Fruit fly (Drosophila melanogaster) whole organism, embryonic: Measurements from ENCODE around the gene Lim1.

Experiments
- B-H1 ChIP-seq: fragments of 200-800 bp; sonication (Bioruptor generic); IDR thresholded peaks from 3 replicates; pipeline ENCODE4 v1.3.6; 2022; ENCODE audit warnings: missing biosample characterization, missing genetic modification characterization
- Bgb ChIP-seq: fragments of 200-800 bp; sonication (Bioruptor generic); IDR thresholded peaks from 2 replicates; pipeline ENCODE4 v1.3.6; 2022; ENCODE audit warnings: missing biosample characterization, missing genetic modification characterization; ENCODE audit not compliant: partially characterized antibody
- CG10209 ChIP-seq: fragments of 200-800 bp; sonication (Bioruptor generic); optimal IDR thresholded peaks from 3 replicates; lab custom pipeline; 2017; ENCODE audit warnings: missing biosample characterization, mild to moderate bottlenecking, missing genetic modification characterization, missing genetic modification reagents
- CG10959 ChIP-seq: fragments of 200-800 bp; sonication (Bioruptor generic); IDR thresholded peaks from 2 replicates; pipeline ENCODE4 v1.3.6; 2022; ENCODE audit warnings: missing biosample characterization, missing genetic modification characterization
- CG11093 ChIP-seq: fragments of 200-800 bp; sonication (Bioruptor generic); IDR thresholded peaks from 3 replicates; pipeline ENCODE4 v1.3.6; 2022; ENCODE audit warnings: missing biosample characterization, missing genetic modification characterization
- CG11695 ChIP-seq: fragments of 200-800 bp; sonication (Bioruptor generic); IDR thresholded peaks from 3 replicates; pipeline ENCODE4 v1.3.6; 2022; ENCODE audit warnings: missing biosample characterization, missing genetic modification characterization
- CG12104 ChIP-seq: fragments of 200-800 bp; sonication (Bioruptor generic); optimal IDR thresholded peaks from 3 replicates; lab custom pipeline; 2016; ENCODE audit warnings: missing biosample characterization, missing genetic modification characterization
- CG13123 ChIP-seq: fragments of 200-800 bp; sonication (Bioruptor generic); optimal IDR thresholded peaks from 2 replicates; lab custom pipeline; 2016; ENCODE audit warnings: missing biosample characterization, missing genetic modification characterization
- CG15269 ChIP-seq: fragments of 200-800 bp; sonication (Bioruptor generic); optimal IDR thresholded peaks from 2 replicates; lab custom pipeline; 2018; ENCODE audit warnings: missing biosample characterization, mild to moderate bottlenecking, missing genetic modification characterization, moderate library complexity
- CG15479 ChIP-seq: fragments of 200-800 bp; sonication (Bioruptor generic); optimal IDR thresholded peaks from 3 replicates; lab custom pipeline; 2019; ENCODE audit warnings: missing biosample characterization, mild to moderate bottlenecking, missing genetic modification characterization, moderate library complexity
- CG15514 ChIP-seq: fragments of 200-800 bp; sonication (Bioruptor generic); optimal IDR thresholded peaks from 3 replicates; lab custom pipeline; 2017; ENCODE audit warnings: missing biosample characterization, missing genetic modification characterization, mild to moderate bottlenecking, moderate library complexity, missing genetic modification reagents
- CG16779 ChIP-seq: fragments of 200-800 bp; sonication (Bioruptor generic); IDR thresholded peaks from 2 replicates; pipeline ENCODE4 v1.3.6; 2022; ENCODE audit warnings: missing biosample characterization, missing genetic modification characterization
- CG17568 ChIP-seq: fragments of 200-800 bp; sonication (Bioruptor generic); optimal IDR thresholded peaks from 2 replicates; lab custom pipeline; 2018; ENCODE audit warnings: missing biosample characterization, mild to moderate bottlenecking, missing genetic modification characterization, moderate library complexity
- CG18476 ChIP-seq: fragments of 200-800 bp; sonication (Bioruptor generic); optimal IDR thresholded peaks from 2 replicates; lab custom pipeline; 2016; ENCODE audit warnings: missing biosample characterization, mild to moderate bottlenecking, missing genetic modification characterization
- CG2875 ChIP-seq: fragments of 200-800 bp; sonication (Bioruptor generic); optimal IDR thresholded peaks from 2 replicates; lab custom pipeline; 2017; ENCODE audit warnings: missing biosample characterization, mild to moderate bottlenecking, missing genetic modification characterization, missing genetic modification reagents
- CG30431 ChIP-seq: fragments of 200-800 bp; sonication (Bioruptor generic); optimal IDR thresholded peaks from 2 replicates; lab custom pipeline; 2017; ENCODE audit warnings: missing biosample characterization, missing genetic modification characterization
- CG32772 ChIP-seq: fragments of 200-800 bp; sonication (Bioruptor generic); IDR thresholded peaks from 2 replicates; pipeline ENCODE4 v1.3.6; 2022; ENCODE audit warnings: missing biosample characterization, missing genetic modification characterization
- CG4360 ChIP-seq: fragments of 200-800 bp; sonication (Bioruptor generic); IDR thresholded peaks from 2 replicates; pipeline ENCODE4 v1.3.6; 2022; ENCODE audit warnings: missing biosample characterization, missing genetic modification characterization
- CG4707 ChIP-seq: fragments of 200-800 bp; sonication (Bioruptor generic); optimal IDR thresholded peaks from 2 replicates; lab custom pipeline; 2018; ENCODE audit warnings: missing biosample characterization, mild to moderate bottlenecking, missing genetic modification characterization, moderate library complexity
- CG6654 ChIP-seq: fragments of 200-800 bp; sonication (Bioruptor generic); optimal IDR thresholded peaks from 2 replicates; lab custom pipeline; 2017; ENCODE audit warnings: missing biosample characterization, mild to moderate bottlenecking, missing genetic modification characterization
- CoRest ChIP-seq: fragments of 200-800 bp; sonication (Bioruptor generic); optimal IDR thresholded peaks from 3 replicates; lab custom pipeline; 2018; ENCODE audit warnings: missing biosample characterization, mild to moderate bottlenecking, missing genetic modification characterization, moderate library complexity
- Dbx ChIP-seq: fragments of 200-800 bp; sonication (Bioruptor generic); IDR thresholded peaks from 3 replicates; pipeline ENCODE4 v1.3.6; 2022; ENCODE audit warnings: missing biosample characterization, missing genetic modification characterization
- Doc3 ChIP-seq: fragments of 200-800 bp; sonication (Bioruptor generic); IDR thresholded peaks from 3 replicates; pipeline ENCODE4 v1.3.6; 2022; ENCODE audit warnings: missing biosample characterization, missing genetic modification characterization; ENCODE audit not compliant: partially characterized antibody
- ERR ChIP-seq: fragments of 200-800 bp; sonication (Bioruptor generic); optimal IDR thresholded peaks from 2 replicates; lab custom pipeline; 2016; ENCODE audit warnings: missing biosample characterization, missing genetic modification characterization
- Mrtf ChIP-seq: fragments of 200-800 bp; sonication (Bioruptor generic); IDR thresholded peaks from 3 replicates; pipeline ENCODE4 v1.3.6; 2022; ENCODE audit warnings: missing biosample characterization, missing genetic modification characterization
- Nf-YC ChIP-seq: fragments of 200-800 bp; optimal IDR thresholded peaks from 3 replicates; lab custom pipeline; 2019; ENCODE audit warnings: missing biosample characterization, mild to moderate bottlenecking, missing genetic modification characterization, moderate library complexity
- Trl ChIP-seq, 3 experiments: fragments of >200 bp in 2 of 3; fragments of 200-800 bp in 1 of 3; sonication (Bioruptor generic) in 1 of 3; optimal IDR thresholded peaks; 2 replicates in 1 of 3; 3 replicates in 2 of 3; lab custom pipeline; 2016 to 2017; ENCODE audit warnings: missing biosample characterization in 1 of 3, missing genetic modification characterization in 1 of 3
- bbx ChIP-seq: fragments of 200-800 bp; sonication (Bioruptor generic); IDR thresholded peaks from 2 replicates; pipeline ENCODE4 v1.3.6; 2022; ENCODE audit warnings: missing biosample characterization, missing genetic modification characterization; ENCODE audit not compliant: partially characterized antibody
- bsh ChIP-seq, 2 experiments: fragments of 200-800 bp; sonication (Bioruptor generic); optimal IDR thresholded peaks; 2 replicates each; lab custom pipeline; 2017 to 2018; ENCODE audit warnings: mild to moderate bottlenecking in 2 of 2, missing biosample characterization in 2 of 2, missing genetic modification characterization in 2 of 2, moderate library complexity in 1 of 2
- chm ChIP-seq: fragments of 200-800 bp; sonication (Bioruptor generic); IDR thresholded peaks from 2 replicates; pipeline ENCODE4 v1.3.6; 2022; ENCODE audit warnings: missing biosample characterization, missing genetic modification characterization
- crol ChIP-seq: fragments of 200-800 bp; sonication (Bioruptor generic); IDR thresholded peaks from 2 replicates; pipeline ENCODE4 v1.3.6; 2022; ENCODE audit warnings: missing biosample characterization, missing genetic modification characterization
- dmrt99B ChIP-seq: fragments of 200-800 bp; sonication (Bioruptor generic); optimal IDR thresholded peaks from 2 replicates; lab custom pipeline; 2018; ENCODE audit warnings: missing biosample characterization, mild to moderate bottlenecking, missing genetic modification characterization, moderate library complexity
- gcm2 ChIP-seq: fragments of 200-800 bp; sonication (Bioruptor generic); optimal IDR thresholded peaks from 2 replicates; lab custom pipeline; 2016; ENCODE audit warnings: missing biosample characterization, missing genetic modification characterization
- insv ChIP-seq, 2 experiments: fragments of 200-800 bp; sonication (Bioruptor generic); optimal IDR thresholded peaks; 3 replicates each; lab custom pipeline; 2016 to 2018; ENCODE audit warnings: missing biosample characterization in 2 of 2, missing genetic modification characterization in 2 of 2
- jing ChIP-seq: fragments of 200-800 bp; sonication (Bioruptor generic); optimal IDR thresholded peaks from 2 replicates; lab custom pipeline; 2018; ENCODE audit warnings: missing biosample characterization, mild to moderate bottlenecking, missing genetic modification characterization
- run ChIP-seq: fragments of 200-800 bp; sonication (Bioruptor generic); optimal IDR thresholded peaks from 3 replicates; lab custom pipeline; 2018; ENCODE audit warnings: missing biosample characterization, mild to moderate bottlenecking, missing genetic modification characterization
- sens ChIP-seq: fragments of 200-800 bp; sonication (Bioruptor generic); peaks from one replicate; lab custom pipeline; 2016; ENCODE audit warnings: missing biosample characterization, missing genetic modification characterization
- sima ChIP-seq: fragments of 200-800 bp; sonication (Bioruptor generic); optimal IDR thresholded peaks from 2 replicates; lab custom pipeline; 2016; ENCODE audit warnings: missing biosample characterization, missing genetic modification characterization
- slbo ChIP-seq: fragments of 200-800 bp; sonication (Bioruptor generic); IDR thresholded peaks from 2 replicates; pipeline ENCODE4 v1.3.6; 2022; ENCODE audit warnings: missing biosample characterization, missing genetic modification characterization
- slp2 ChIP-seq: fragments of 200-800 bp; sonication (Bioruptor generic); optimal IDR thresholded peaks from 2 replicates; lab custom pipeline; 2016; ENCODE audit warnings: missing biosample characterization, missing genetic modification characterization
- tgo ChIP-seq: fragments of 200-800 bp; sonication (Bioruptor generic); IDR thresholded peaks from 3 replicates; pipeline ENCODE4 v1.3.6; 2022; ENCODE audit warnings: missing biosample characterization, missing genetic modification characterization
- tna ChIP-seq: fragments of 200-800 bp; sonication (Bioruptor generic); IDR thresholded peaks from 2 replicates; pipeline ENCODE4 v1.3.6; 2022; ENCODE audit warnings: missing biosample characterization, missing genetic modification characterization; ENCODE audit not compliant: partially characterized antibody
- trem ChIP-seq: fragments of 200-800 bp; optimal IDR thresholded peaks from 3 replicates; lab custom pipeline; 2019; ENCODE audit warnings: missing biosample characterization, mild to moderate bottlenecking, missing genetic modification characterization, moderate library complexity

The Lim1 gene

DNA sequence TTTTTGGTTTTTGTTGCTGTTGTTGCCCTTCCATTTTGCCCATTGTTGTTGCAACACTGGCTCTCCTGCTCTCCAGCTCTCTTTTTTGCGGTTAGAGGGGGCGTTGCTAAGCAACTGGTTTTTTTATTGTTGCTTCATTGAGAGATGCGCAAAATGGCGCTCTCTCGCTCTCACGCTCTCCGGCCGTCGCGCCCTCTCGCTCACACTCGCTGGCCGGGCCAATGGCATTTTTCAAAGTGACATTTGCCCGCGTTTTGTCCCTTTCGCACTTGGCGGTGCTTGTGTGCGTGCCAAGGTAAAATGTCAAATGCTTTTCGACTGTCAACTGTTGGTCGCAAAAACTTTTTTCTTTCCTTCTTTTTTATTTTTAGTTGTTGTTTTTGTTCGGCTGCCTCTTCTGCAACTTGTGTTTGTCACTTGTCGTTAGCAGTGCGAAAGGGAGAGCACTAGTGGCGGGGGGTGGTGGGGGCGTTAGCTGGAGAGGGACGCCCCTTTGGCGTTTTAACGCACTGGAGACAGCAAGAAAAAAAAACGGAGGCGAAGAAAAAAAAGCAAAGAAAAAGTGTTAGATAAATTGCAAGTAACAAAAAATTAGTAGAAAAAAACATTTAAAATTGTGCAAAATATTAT is 1.1 kb upstream of the Lim1 start (continued):
- no peak for TF ChIP-seq CG2875
- no peak for TF ChIP-seq gcm2 (GFP tag; lab: Kevin White, UChicago)
- no peak for TF ChIP-seq CG4707 (GFP tag; lab: Kevin White, UChicago)
- no peak for TF ChIP-seq bsh (GFP tag; optimal IDR thresholded peaks at IDR 0.05; lab: Kevin White, UChicago)
- no peak for TF ChIP-seq slbo (GFP tag; lab: Robert Waterston, UW)
- peak; percentile 41; the same call in 1 of the 2 replicates for TF ChIP-seq CG32772 (GFP tag; lab: Robert Waterston, UW)
- peak; percentile 54 for TF ChIP-seq run
- peak; percentile 21; the same call in 1 of the 2 replicates for TF ChIP-seq Bgb (GFP tag; lab: Robert Waterston, UW)
- TF ChIP-seq sima (GFP tag; lab: Kevin White, UChicago), result no peak
- no peak for TF ChIP-seq Doc3 (GFP tag; lab: Robert Waterston, UW)
- TF ChIP-seq dmrt99B (tag; lab: Kevin White, UChicago), result no peak
- no peak for TF ChIP-seq CG18476
- no peak for TF ChIP-seq chm (GFP tag; lab: Robert Waterston, UW)
- TF ChIP-seq CG12104 (GFP tag; lab: Kevin White, UChicago), result no peak
- 0 out of 2 replicates have a peak, but pooled peaks have one; percentile 25 for TF ChIP-seq bbx (GFP tag; lab: Robert Waterston, UW)
- no peak for TF ChIP-seq tgo (GFP tag; lab: Robert Waterston, UW)
- peak; percentile 81 for TF ChIP-seq crol (GFP tag; lab: Robert Waterston, UW)
- TF ChIP-seq CG17568, result no peak
- TF ChIP-seq Dbx (GFP tag; lab: Robert Waterston, UW), result no peak
- no peak for TF ChIP-seq ERR (GFP tag; lab: Kevin White, UChicago)
- TF ChIP-seq B-H1 (GFP tag; lab: Robert Waterston, UW), result no peak
- TF ChIP-seq CG15269 (tag; lab: Kevin White, UChicago), result peak; percentile 4
- peak; percentile 9 for TF ChIP-seq CG15479 (GFP tag; lab: Kevin White, UChicago)
- no peak for TF ChIP-seq insv (GFP tag; optimal IDR thresholded peaks at IDR 0.05; lab: Kevin White, UChicago)
- no peak for TF ChIP-seq CG16779 (GFP tag; lab: Robert Waterston, UW)
- TF ChIP-seq sens (GFP tag; lab: Kevin White, UChicago), result peak; percentile 22
- peak; percentile 66 for TF ChIP-seq CG4360 (GFP tag; lab: Robert Waterston, UW)
- TF ChIP-seq CG6654 (GFP tag; lab: Kevin White, UChicago), result no peak
- TF ChIP-seq jing (GFP tag; lab: Kevin White, UChicago), result no peak
- no peak for TF ChIP-seq CG30431
- no peak for TF ChIP-seq CG11695
- TF ChIP-seq trem (tag; lab: Kevin White, UChicago), result no peak
- TF ChIP-seq Trl (optimal IDR thresholded peaks at IDR 0.05; lab: Kevin White, UChicago), result peak; percentile 68 to 74
- TF ChIP-seq Trl (GFP tag; optimal IDR thresholded peaks at IDR 0.05; lab: Kevin White, UChicago), result no peak
- no peak for TF ChIP-seq CG15514 (GFP tag; lab: Kevin White, UChicago)
- peak; percentile 18 for TF ChIP-seq CoRest (tag; lab: Kevin White, UChicago)
- no peak for TF ChIP-seq CG10959
- TF ChIP-seq tna (GFP tag; lab: Robert Waterston, UW), result no peak
- no peak for TF ChIP-seq CG13123 (GFP tag; lab: Kevin White, UChicago)
- no peak for TF ChIP-seq CG10209 (GFP tag; lab: Kevin White, UChicago)
- no peak for TF ChIP-seq Mrtf (GFP tag; lab: Robert Waterston, UW)
- no peak for TF ChIP-seq slp2 (GFP tag; lab: Kevin White, UChicago)
- no peak for TF ChIP-seq CG11093 (GFP tag; lab: Robert Waterston, UW)
- TF ChIP-seq Nf-YC (tag; lab: Kevin White, UChicago), result peak; percentile 98
- TF ChIP-seq, all 482 proteins: peak for 42
